Fruit fly (Drosophila melanogaster) whole organism, embryonic: Measurements from ENCODE around the gene CG14020.

Experiments
- Asciz ChIP-seq: fragments of 200-800 bp; sonication (Bioruptor generic); optimal IDR thresholded peaks from 2 replicates; lab custom pipeline; 2017; ENCODE audit warnings: missing biosample characterization, mild to moderate bottlenecking, missing genetic modification characterization, missing genetic modification reagents
- B-H2 ChIP-seq: fragments of 200-800 bp; sonication (Bioruptor generic); optimal IDR thresholded peaks from 2 replicates; lab custom pipeline; 2018; ENCODE audit warnings: missing biosample characterization, mild to moderate bottlenecking, missing genetic modification characterization
- BtbVII ChIP-seq: fragments of 200-800 bp; sonication (Bioruptor generic); optimal IDR thresholded peaks from 3 replicates; lab custom pipeline; 2017; ENCODE audit warnings: missing biosample characterization, mild to moderate bottlenecking, missing genetic modification characterization
- CG10321 ChIP-seq: fragments of 200-800 bp; sonication (Bioruptor generic); IDR thresholded peaks from 2 replicates; pipeline ENCODE4 v1.3.6; 2022; ENCODE audit warnings: missing biosample characterization, missing genetic modification characterization
- CG11085 ChIP-seq: fragments of 200-800 bp; sonication (Bioruptor generic); IDR thresholded peaks from 2 replicates; pipeline ENCODE4 v1.3.6; 2022; ENCODE audit warnings: missing biosample characterization, missing genetic modification characterization
- CG11456 ChIP-seq: fragments of 200-800 bp; sonication (Bioruptor generic); IDR thresholded peaks from 3 replicates; pipeline ENCODE4 v1.3.6; 2022; ENCODE audit warnings: missing biosample characterization, missing genetic modification characterization
- CG11696 ChIP-seq: fragments of 200-800 bp; sonication (Bioruptor generic); IDR thresholded peaks from 2 replicates; pipeline ENCODE4 v1.3.6; 2022; ENCODE audit warnings: missing biosample characterization, missing genetic modification characterization
- CG12299 ChIP-seq: fragments of 200-800 bp; sonication (Bioruptor generic); optimal IDR thresholded peaks from 2 replicates; lab custom pipeline; 2018; ENCODE audit warnings: missing biosample characterization, mild to moderate bottlenecking, missing genetic modification characterization
- CG12744 ChIP-seq: fragments of 200-800 bp; sonication (Bioruptor generic); optimal IDR thresholded peaks from 2 replicates; lab custom pipeline; 2016; ENCODE audit warnings: missing biosample characterization, missing genetic modification characterization
- CG13775 ChIP-seq: fragments of 200-800 bp; sonication (Bioruptor generic); optimal IDR thresholded peaks from 3 replicates; lab custom pipeline; 2017; ENCODE audit warnings: missing biosample characterization, mild to moderate bottlenecking, missing genetic modification characterization
- CG17612 ChIP-seq: fragments of 200-800 bp; sonication (Bioruptor generic); IDR thresholded peaks from 2 replicates; pipeline ENCODE4 v1.3.6; 2022; ENCODE audit warnings: missing biosample characterization, missing genetic modification characterization
- CG2889 ChIP-seq: fragments of 200-800 bp; sonication (Bioruptor generic); IDR thresholded peaks from 3 replicates; pipeline ENCODE4 v1.3.6; 2022; ENCODE audit warnings: missing biosample characterization, missing genetic modification characterization
- CG32772 ChIP-seq: fragments of 200-800 bp; sonication (Bioruptor generic); IDR thresholded peaks from 2 replicates; pipeline ENCODE4 v1.3.6; 2022; ENCODE audit warnings: missing biosample characterization, missing genetic modification characterization
- CG33213 ChIP-seq: fragments of 200-800 bp; sonication (Bioruptor generic); optimal IDR thresholded peaks from 3 replicates; lab custom pipeline; 2016; ENCODE audit warnings: missing biosample characterization, missing genetic modification characterization
- CG4730 ChIP-seq: fragments of 200-800 bp; sonication (Bioruptor generic); IDR thresholded peaks from 2 replicates; pipeline ENCODE4 v1.3.6; 2022; ENCODE audit warnings: missing biosample characterization, missing genetic modification characterization
- CG5180 ChIP-seq: fragments of 200-800 bp; sonication (Bioruptor generic); optimal IDR thresholded peaks from 3 replicates; lab custom pipeline; 2017; ENCODE audit warnings: missing biosample characterization, missing genetic modification characterization, mild to moderate bottlenecking, moderate library complexity, missing genetic modification reagents
- CG5245 ChIP-seq: fragments of 200-800 bp; sonication (Bioruptor generic); optimal IDR thresholded peaks from 3 replicates; lab custom pipeline; 2016; ENCODE audit warnings: missing biosample characterization, missing genetic modification characterization
- CG6813 ChIP-seq: fragments of 200-800 bp; sonication (Bioruptor generic); optimal IDR thresholded peaks from 2 replicates; lab custom pipeline; 2017; ENCODE audit warnings: missing biosample characterization, missing genetic modification characterization, mild to moderate bottlenecking, moderate library complexity, missing genetic modification reagents
- CG7556 ChIP-seq: fragments of 200-800 bp; sonication (Bioruptor generic); optimal IDR thresholded peaks from 2 replicates; lab custom pipeline; 2017; ENCODE audit warnings: missing biosample characterization, mild to moderate bottlenecking, missing genetic modification characterization
- CG7963 ChIP-seq: fragments of 200-800 bp; sonication (Bioruptor generic); IDR thresholded peaks from 3 replicates; pipeline ENCODE4 v1.3.6; 2022; ENCODE audit warnings: missing biosample characterization, missing genetic modification characterization; ENCODE audit not compliant: partially characterized antibody
- CG8388 ChIP-seq: fragments of 200-800 bp; sonication (Bioruptor generic); optimal IDR thresholded peaks from 2 replicates; lab custom pipeline; 2019; ENCODE audit warnings: missing biosample characterization, mild to moderate bottlenecking, missing genetic modification characterization, moderate library complexity
- CTCF ChIP-seq: fragments of 200-800 bp; sonication (Bioruptor generic); optimal IDR thresholded peaks from 2 replicates; lab custom pipeline; 2017; ENCODE audit warnings: missing biosample characterization, mild to moderate bottlenecking, missing genetic modification characterization, moderate library complexity
- CoRest ChIP-seq: fragments of 200-800 bp; sonication (Bioruptor generic); optimal IDR thresholded peaks from 3 replicates; lab custom pipeline; 2018; ENCODE audit warnings: missing biosample characterization, mild to moderate bottlenecking, missing genetic modification characterization, moderate library complexity
- D19A ChIP-seq: fragments of 200-800 bp; optimal IDR thresholded peaks from 3 replicates; lab custom pipeline; 2019; ENCODE audit warnings: missing biosample characterization, mild to moderate bottlenecking, missing genetic modification characterization, moderate library complexity
- D19B ChIP-seq: fragments of 200-800 bp; sonication (Bioruptor generic); optimal IDR thresholded peaks from 2 replicates; lab custom pipeline; 2017; ENCODE audit warnings: missing biosample characterization, mild to moderate bottlenecking, missing genetic modification characterization
- Deaf1 ChIP-seq: fragments of 200-800 bp; optimal IDR thresholded peaks from 3 replicates; lab custom pipeline; 2019; ENCODE audit warnings: missing biosample characterization, mild to moderate bottlenecking, missing genetic modification characterization, moderate library complexity
- Dek ChIP-seq: fragments of 200-800 bp; sonication (Bioruptor generic); optimal IDR thresholded peaks from 3 replicates; lab custom pipeline; 2019; ENCODE audit warnings: missing biosample characterization, mild to moderate bottlenecking, missing genetic modification characterization, moderate library complexity
- Dfd ChIP-seq, 2 experiments: fragments of >200 bp; optimal IDR thresholded peaks; 2 replicates each; lab custom pipeline; 2017; ENCODE audit warnings: missing biosample characterization in 2 of 2, missing genetic modification characterization in 2 of 2
- HmgD ChIP-seq: fragments of 200-800 bp; sonication (Bioruptor generic); optimal IDR thresholded peaks from 3 replicates; lab custom pipeline; 2016; ENCODE audit warnings: missing biosample characterization, missing genetic modification characterization
- MTF-1 ChIP-seq: fragments of 200-800 bp; sonication (Bioruptor generic); optimal IDR thresholded peaks from 2 replicates; lab custom pipeline; 2018; ENCODE audit warnings: missing biosample characterization, mild to moderate bottlenecking, missing genetic modification characterization, borderline replicate concordance
- Usf ChIP-seq: fragments of 200-800 bp; sonication (Bioruptor generic); optimal IDR thresholded peaks from 2 replicates; lab custom pipeline; 2017; ENCODE audit warnings: missing genotype, missing biosample characterization, missing genetic modification characterization
- YL-1 ChIP-seq: fragments of 200-800 bp; sonication (Bioruptor generic); optimal IDR thresholded peaks from 3 replicates; lab custom pipeline; 2017; ENCODE audit warnings: missing biosample characterization, mild to moderate bottlenecking, missing genetic modification characterization
- ase ChIP-seq: fragments of 200-800 bp; sonication (Bioruptor generic); IDR thresholded peaks from 3 replicates; pipeline ENCODE4 v1.3.6; 2022; ENCODE audit warnings: missing biosample characterization, missing genetic modification characterization
- ato ChIP-seq: fragments of 200-800 bp; sonication (Bioruptor generic); IDR thresholded peaks from 2 replicates; pipeline ENCODE4 v1.3.6; 2022; ENCODE audit warnings: missing biosample characterization, missing genetic modification characterization; ENCODE audit not compliant: partially characterized antibody
- btn ChIP-seq: fragments of 200-800 bp; sonication (Bioruptor generic); optimal IDR thresholded peaks from 2 replicates; lab custom pipeline; 2016; ENCODE audit warnings: missing biosample characterization, missing genetic modification characterization
- cas ChIP-seq: fragments of 200-800 bp; sonication (Bioruptor generic); IDR thresholded peaks from 2 replicates; pipeline ENCODE4 v1.3.6; 2022; ENCODE audit warnings: missing biosample characterization, missing genetic modification characterization
- chn ChIP-seq: fragments of 200-800 bp; sonication (Bioruptor generic); optimal IDR thresholded peaks from 2 replicates; lab custom pipeline; 2016; ENCODE audit warnings: missing biosample characterization, missing genetic modification characterization
- croc ChIP-seq: fragments of 200-800 bp; sonication (Bioruptor generic); conservative IDR thresholded peaks from 3 replicates; pipeline ENCODE4 v1.3.6; 2022; ENCODE audit warnings: missing biosample characterization, missing genetic modification characterization
- danr ChIP-seq: fragments of 200-800 bp; sonication (Bioruptor generic); IDR thresholded peaks from 2 replicates; pipeline ENCODE4 v1.3.6; 2022; ENCODE audit warnings: missing biosample characterization, missing genetic modification characterization
- dpn ChIP-seq, 2 experiments: fragments of 200-800 bp; sonication (Bioruptor generic); optimal IDR thresholded peaks; 3 replicates each; lab custom pipeline; 2016; ENCODE audit warnings: missing biosample characterization in 2 of 2, missing genetic modification characterization in 2 of 2
- dysf ChIP-seq: fragments of 200-800 bp; sonication (Bioruptor generic); IDR thresholded peaks from 3 replicates; pipeline ENCODE4 v1.3.6; 2022; ENCODE audit warnings: missing biosample characterization, missing genetic modification characterization
- eve ChIP-seq, 2 experiments: fragments of >200 bp; optimal IDR thresholded peaks; 2 replicates each; lab custom pipeline; 2017; ENCODE audit warnings: missing biosample characterization in 2 of 2, missing genetic modification characterization in 2 of 2
- gro ChIP-seq: fragments of 200-800 bp; sonication (Bioruptor generic); optimal IDR thresholded peaks from 2 replicates; lab custom pipeline; 2016; ENCODE audit warnings: missing biosample characterization, missing genetic modification characterization
- ind ChIP-seq: fragments of 200-800 bp; sonication (Bioruptor generic); optimal IDR thresholded peaks from 3 replicates; lab custom pipeline; 2016; ENCODE audit warnings: missing biosample characterization, missing genetic modification characterization
- jigr1 ChIP-seq: fragments of 200-800 bp; sonication (Bioruptor generic); IDR thresholded peaks from 3 replicates; pipeline ENCODE4 v1.3.6; 2022; ENCODE audit warnings: missing biosample characterization, missing genetic modification characterization
- luna ChIP-seq: fragments of 200-800 bp; sonication (Bioruptor generic); optimal IDR thresholded peaks from 2 replicates; lab custom pipeline; 2016; ENCODE audit warnings: missing biosample characterization, missing genetic modification characterization
- pan ChIP-seq, 4 experiments: fragments of >200 bp in 3 of 4; fragments of 200-800 bp in 1 of 4; sonication (Bioruptor generic) in 1 of 4; optimal IDR thresholded peaks in 3 of 4; IDR thresholded peaks in 1 of 4; 2 replicates each; pipeline versions ENCODE4 v1.3.6 to Lab custom; 2017 to 2022; ENCODE audit warnings: missing biosample characterization in 2 of 4, missing genetic modification characterization in 2 of 4, mixed read lengths in 1 of 4
- rib ChIP-seq: fragments of 200-800 bp; sonication (Bioruptor generic); IDR thresholded peaks from 2 replicates; pipeline ENCODE4 v1.3.6; 2022; ENCODE audit warnings: missing biosample characterization, missing genetic modification characterization
- slbo ChIP-seq: fragments of 200-800 bp; sonication (Bioruptor generic); IDR thresholded peaks from 2 replicates; pipeline ENCODE4 v1.3.6; 2022; ENCODE audit warnings: missing biosample characterization, missing genetic modification characterization

Gene CG14020

DNA sequence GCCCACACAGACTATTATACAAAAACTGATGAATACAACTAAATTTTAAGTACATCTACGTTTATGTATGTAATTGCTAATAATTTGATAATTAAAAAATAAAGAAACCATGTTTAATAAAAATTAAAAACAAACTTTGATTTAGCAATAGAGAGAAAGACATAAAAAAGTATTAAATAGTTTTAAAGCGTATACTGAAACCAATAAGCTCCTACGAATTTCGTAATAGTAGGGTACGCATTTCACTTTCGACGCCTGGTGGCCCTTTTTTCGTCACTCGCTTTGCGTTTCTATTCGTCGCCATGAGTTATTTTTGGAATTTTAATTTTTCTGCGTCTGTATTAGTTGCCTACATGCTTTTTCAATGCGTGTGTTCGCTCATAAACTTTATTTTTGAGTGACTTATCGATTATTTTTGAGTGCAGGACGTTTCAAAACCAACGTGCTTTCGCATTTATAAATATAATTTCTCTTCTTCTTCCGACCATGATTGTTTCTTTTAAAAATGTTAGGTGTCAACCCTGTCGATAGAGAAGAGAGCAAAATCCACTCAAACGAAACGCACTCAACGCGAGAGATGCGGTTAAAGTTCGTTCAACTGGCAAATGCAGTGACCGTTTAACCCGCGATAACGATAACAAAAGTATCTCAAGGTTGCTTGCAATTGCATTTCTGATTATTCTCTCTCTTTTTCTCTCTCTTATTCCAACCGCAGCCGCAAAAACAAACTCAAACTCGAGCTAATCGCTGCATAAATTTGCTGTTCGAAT is 29.2 kb downstream of the CG14020 start, which contains the start of gene Oscillin (continued):
- peak; percentile 89 for TF ChIP-seq CG8388 (GFP tag; lab: Kevin White, UChicago)
- TF ChIP-seq CG2889 (GFP tag; lab: Robert Waterston, UW): no peak
- TF ChIP-seq ind (GFP tag; lab: Kevin White, UChicago): peak; percentile 71
- TF ChIP-seq Asciz (GFP tag; lab: Kevin White, UChicago): peak; percentile 86
- peak; percentile 81; the same call in 1 of the 2 replicates for TF ChIP-seq ato (GFP tag; lab: Robert Waterston, UW)
- peak; percentile 72 for TF ChIP-seq D19B (GFP tag; lab: Kevin White, UChicago)
- TF ChIP-seq BtbVII: peak; percentile 76
- TF ChIP-seq CG32772 (GFP tag; lab: Robert Waterston, UW): peak; percentile 82
- peak; percentile 67 for TF ChIP-seq CG5245 (GFP tag; lab: Kevin White, UChicago)
- TF ChIP-seq CG7556: peak; percentile 86
- TF ChIP-seq croc: peak; percentile 72; the same call in 2 of the 3 replicates
- 0 out of 2 replicates have a peak, but pooled peaks have one; percentile 7 for TF ChIP-seq danr
- peak; percentile 49 for TF ChIP-seq YL-1
- TF ChIP-seq eve (GFP tag; optimal IDR thresholded peaks at IDR 0.05; lab: Kevin White, UChicago): no peak
- TF ChIP-seq cas (GFP tag; lab: Robert Waterston, UW): peak; percentile 36; the same call in 1 of the 2 replicates
- peak; percentile 60 for TF ChIP-seq CG11696 (GFP tag; lab: Robert Waterston, UW)
- TF ChIP-seq B-H2 (GFP tag; lab: Kevin White, UChicago): peak; percentile 41
- TF ChIP-seq CG12744 (GFP tag; lab: Kevin White, UChicago): peak; percentile 29
- TF ChIP-seq Deaf1: peak; percentile 69
- peak; percentile 34 for TF ChIP-seq MTF-1
- peak; percentile 45; the same call in 1 of the 2 replicates for TF ChIP-seq rib (GFP tag; lab: Robert Waterston, UW)
- no peak for TF ChIP-seq Usf
- TF ChIP-seq CG13775: peak; percentile 74
- peak; percentile 69 for TF ChIP-seq CG5180 (GFP tag; lab: Kevin White, UChicago)
- TF ChIP-seq CG4730 (GFP tag; lab: Robert Waterston, UW): peak; percentile 69
- no peak for TF ChIP-seq HmgD
- peak; percentile 84 for TF ChIP-seq CG11456 (GFP tag; lab: Robert Waterston, UW)
- TF ChIP-seq gro (GFP tag; lab: Kevin White, UChicago): peak; percentile 14
- TF ChIP-seq ase (GFP tag; lab: Robert Waterston, UW): peak; percentile 79
- peak; percentile 41 for TF ChIP-seq CG33213 (GFP tag; lab: Kevin White, UChicago)
- TF ChIP-seq pan (optimal IDR thresholded peaks at IDR 0.05; lab: Kevin White, UChicago): no peak
- TF ChIP-seq pan (GFP tag; optimal IDR thresholded peaks at IDR 0.05 in 1 of 2, IDR thresholded peaks at IDR 0.05 in 1 of 2): peak in 1 of 2 experiments; percentile 92
- peak; percentile 81 for TF ChIP-seq dysf (GFP tag; lab: Robert Waterston, UW)
- TF ChIP-seq Dek (tag; lab: Kevin White, UChicago): peak; percentile 58
- 0 out of 3 replicates have a peak, but pooled peaks have one; percentile 26 for TF ChIP-seq jigr1 (GFP tag; lab: Robert Waterston, UW)
- peak; percentile 18 for TF ChIP-seq chn (GFP tag; lab: Kevin White, UChicago)
- no peak for TF ChIP-seq Dfd (GFP tag; optimal IDR thresholded peaks at IDR 0.05; lab: Kevin White, UChicago)
- TF ChIP-seq CTCF: peak; percentile 12
- no peak for TF ChIP-seq btn (GFP tag; lab: Kevin White, UChicago)
- TF ChIP-seq slbo (GFP tag; lab: Robert Waterston, UW): peak; percentile 79
- peak; percentile 54; the same call in 1 of the 2 replicates for TF ChIP-seq CG17612 (GFP tag; lab: Robert Waterston, UW)
- no peak for TF ChIP-seq luna (GFP tag; lab: Kevin White, UChicago)
- TF ChIP-seq CG7963 (GFP tag; lab: Robert Waterston, UW): peak; percentile 77
- TF ChIP-seq CG6813 (GFP tag; lab: Kevin White, UChicago): peak; percentile 57
- peak; percentile 66 for TF ChIP-seq CG12299 (tag; lab: Kevin White, UChicago)
- no peak for TF ChIP-seq CG10321
- TF ChIP-seq D19A (tag; lab: Kevin White, UChicago): peak; percentile 96
- TF ChIP-seq CG11085: peak; percentile 71
- TF ChIP-seq dpn (GFP tag; optimal IDR thresholded peaks at IDR 0.05; lab: Kevin White, UChicago): peak; percentile 61 to 65
- peak; percentile 85 for TF ChIP-seq CoRest (tag; lab: Kevin White, UChicago)
